Fruit fly (Drosophila melanogaster): ENCODE measurements around the gene Drsl6.

- TF ChIP-seq pad (GFP tag; optimal IDR thresholded peaks at IDR 0.05) (no peak), toe (GFP tag; optimal IDR thresholded peaks at IDR 0.05) (no peak), tj (GFP tag; optimal IDR thresholded peaks at IDR 0.05) (no peak), CG14711 (tag; optimal IDR thresholded peaks at IDR 0.05) (no peak)
These were observed 21.5 kb downstream of the Drsl6 start, which contains the start of gene Drsl3 for dm6 chr3L:3314696-3315095.

Measured in whole organism, adult.